Fruit fly (Drosophila melanogaster): Measurements from ENCODE around the gene CG13998.

DNA sequence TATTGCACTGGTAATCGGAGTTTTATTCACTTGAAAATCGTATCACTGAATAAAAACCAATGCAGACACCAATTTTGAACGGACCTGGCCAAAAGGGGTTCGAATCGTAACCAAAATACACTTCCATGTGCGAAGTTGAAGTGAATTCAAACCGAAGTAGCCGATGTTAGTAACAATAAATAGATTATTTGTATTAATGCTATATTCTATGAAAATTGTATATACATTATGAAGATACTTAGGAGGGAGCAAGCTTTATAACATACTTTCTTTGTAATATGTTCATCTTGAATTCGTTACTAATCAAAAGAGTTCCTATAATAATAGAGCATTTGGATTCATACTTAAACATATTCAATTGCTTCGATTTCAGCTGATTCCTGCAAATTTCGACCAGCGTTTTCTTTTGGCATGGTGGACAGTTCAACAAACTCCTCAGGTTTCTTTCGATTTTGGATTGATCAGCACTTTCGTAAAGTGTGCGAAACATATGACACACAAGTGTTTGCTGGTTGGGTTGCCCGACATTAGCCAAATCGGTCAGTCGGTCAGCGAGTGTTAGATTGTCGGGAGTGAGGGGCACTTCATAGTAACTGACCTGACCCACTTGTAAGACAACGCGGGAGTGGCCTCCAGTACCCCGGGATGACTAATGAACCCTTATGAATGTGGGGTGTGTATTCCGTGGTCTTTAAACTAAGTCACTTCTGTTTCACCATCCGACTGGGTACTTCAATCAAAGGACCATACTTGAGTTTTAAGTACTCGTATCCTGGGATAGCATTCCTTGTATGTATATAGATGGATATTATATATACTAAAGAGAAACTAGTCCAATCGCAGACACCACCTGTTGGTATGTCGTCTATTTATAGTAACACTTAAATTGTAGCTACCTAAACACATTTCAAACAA, 11.3 kb upstream of the CG13998 start, which contains the start of the genes CG13992 and Ucp4C:
- TF ChIP-seq CG17806 (tag; optimal IDR thresholded peaks at IDR 0.05) (no peak), fd96Ca (GFP tag; IDR thresholded peaks at IDR 0.05) (no peak), CG9948 (tag; optimal IDR thresholded peaks at IDR 0.05) (no peak), CG12605 (GFP tag; IDR thresholded peaks at IDR 0.05) (no peak)
